Fruit fly (Drosophila melanogaster) whole organism, embryonic: ENCODE data around the gene CG32573.

Experiments used
- Adf1 ChIP-seq: fragments of 200-800 bp; sonication (Bioruptor generic); IDR thresholded peaks from 2 replicates; pipeline ENCODE4 v1.3.6; 2022; ENCODE audit warnings: missing biosample characterization, missing genetic modification characterization
- CG10267 ChIP-seq: fragments of 200-800 bp; sonication (Bioruptor generic); optimal IDR thresholded peaks from 2 replicates; lab custom pipeline; 2018; ENCODE audit warnings: missing biosample characterization, mild to moderate bottlenecking, missing genetic modification characterization, moderate library complexity
- CG10979 ChIP-seq: fragments of 200-800 bp; sonication (Bioruptor generic); optimal IDR thresholded peaks from 2 replicates; lab custom pipeline; 2018; ENCODE audit warnings: missing biosample characterization, mild to moderate bottlenecking, missing genetic modification characterization, moderate library complexity
- CG11085 ChIP-seq: fragments of 200-800 bp; sonication (Bioruptor generic); IDR thresholded peaks from 2 replicates; pipeline ENCODE4 v1.3.6; 2022; ENCODE audit warnings: missing biosample characterization, missing genetic modification characterization
- CG11696 ChIP-seq: fragments of 200-800 bp; sonication (Bioruptor generic); IDR thresholded peaks from 2 replicates; pipeline ENCODE4 v1.3.6; 2022; ENCODE audit warnings: missing biosample characterization, missing genetic modification characterization
- CG13287 ChIP-seq: fragments of 200-800 bp; sonication (Bioruptor generic); IDR thresholded peaks from 2 replicates; pipeline ENCODE4 v1.3.6; 2022; ENCODE audit warnings: missing biosample characterization, missing genetic modification characterization; ENCODE audit not compliant: partially characterized antibody
- CG13296 ChIP-seq: fragments of 200-800 bp; sonication (Bioruptor generic); optimal IDR thresholded peaks from 3 replicates; lab custom pipeline; 2018; ENCODE audit warnings: missing biosample characterization, mild to moderate bottlenecking, missing genetic modification characterization
- CG14441 ChIP-seq: fragments of 200-800 bp; sonication (Bioruptor generic); IDR thresholded peaks from 2 replicates; pipeline ENCODE4 v1.3.6; 2022; ENCODE audit warnings: missing biosample characterization, missing genetic modification characterization
- CG15269 ChIP-seq: fragments of 200-800 bp; sonication (Bioruptor generic); optimal IDR thresholded peaks from 2 replicates; lab custom pipeline; 2018; ENCODE audit warnings: missing biosample characterization, mild to moderate bottlenecking, missing genetic modification characterization, moderate library complexity
- CG15479 ChIP-seq: fragments of 200-800 bp; sonication (Bioruptor generic); optimal IDR thresholded peaks from 3 replicates; lab custom pipeline; 2019; ENCODE audit warnings: missing biosample characterization, mild to moderate bottlenecking, missing genetic modification characterization, moderate library complexity
- CG16779 ChIP-seq: fragments of 200-800 bp; sonication (Bioruptor generic); IDR thresholded peaks from 2 replicates; pipeline ENCODE4 v1.3.6; 2022; ENCODE audit warnings: missing biosample characterization, missing genetic modification characterization
- CG17612 ChIP-seq: fragments of 200-800 bp; sonication (Bioruptor generic); IDR thresholded peaks from 2 replicates; pipeline ENCODE4 v1.3.6; 2022; ENCODE audit warnings: missing biosample characterization, missing genetic modification characterization
- CG17912 ChIP-seq: fragments of 200-800 bp; sonication (Bioruptor generic); optimal IDR thresholded peaks from 2 replicates; lab custom pipeline; 2018; ENCODE audit warnings: missing biosample characterization, mild to moderate bottlenecking, missing genetic modification characterization
- CG18011 ChIP-seq: fragments of 200-800 bp; sonication (Bioruptor generic); optimal IDR thresholded peaks from 2 replicates; lab custom pipeline; 2017; ENCODE audit warnings: missing biosample characterization, missing genetic modification characterization, mild to moderate bottlenecking, moderate library complexity, missing genotype
- CG2129 ChIP-seq: fragments of 200-800 bp; sonication (Bioruptor generic); IDR thresholded peaks from 2 replicates; pipeline ENCODE4 v1.3.6; 2022; ENCODE audit warnings: missing biosample characterization, missing genetic modification characterization; ENCODE audit not compliant: partially characterized antibody
- CG31365 ChIP-seq: fragments of 200-800 bp; sonication (Bioruptor generic); optimal IDR thresholded peaks from 2 replicates; lab custom pipeline; 2018; ENCODE audit warnings: missing biosample characterization, mild to moderate bottlenecking, missing genetic modification characterization
- CG4617 ChIP-seq: fragments of 200-800 bp; sonication (Bioruptor generic); optimal IDR thresholded peaks from 3 replicates; lab custom pipeline; 2016; ENCODE audit warnings: missing biosample characterization, missing genetic modification characterization, borderline replicate concordance
- CG4707 ChIP-seq: fragments of 200-800 bp; sonication (Bioruptor generic); optimal IDR thresholded peaks from 2 replicates; lab custom pipeline; 2018; ENCODE audit warnings: missing biosample characterization, mild to moderate bottlenecking, missing genetic modification characterization, moderate library complexity
- CG5180 ChIP-seq: fragments of 200-800 bp; sonication (Bioruptor generic); optimal IDR thresholded peaks from 3 replicates; lab custom pipeline; 2017; ENCODE audit warnings: missing biosample characterization, missing genetic modification characterization, mild to moderate bottlenecking, moderate library complexity, missing genetic modification reagents
- CG6765 ChIP-seq: fragments of 200-800 bp; sonication (Bioruptor generic); optimal IDR thresholded peaks from 3 replicates; lab custom pipeline; 2017; ENCODE audit warnings: missing biosample characterization, mild to moderate bottlenecking, missing genetic modification characterization
- CHES-1-like ChIP-seq: fragments of 200-800 bp; sonication (Bioruptor generic); optimal IDR thresholded peaks from 2 replicates; lab custom pipeline; 2016; ENCODE audit warnings: missing biosample characterization, missing genetic modification characterization
- Dek ChIP-seq: fragments of 200-800 bp; sonication (Bioruptor generic); optimal IDR thresholded peaks from 3 replicates; lab custom pipeline; 2019; ENCODE audit warnings: missing biosample characterization, mild to moderate bottlenecking, missing genetic modification characterization, moderate library complexity
- HLH3B ChIP-seq: fragments of 200-800 bp; sonication (Bioruptor generic); IDR thresholded peaks from 2 replicates; pipeline ENCODE4 v1.3.6; 2022; ENCODE audit warnings: missing biosample characterization, missing genetic modification characterization
- HmgZ ChIP-seq: fragments of 200-800 bp; sonication (Bioruptor generic); optimal IDR thresholded peaks from 2 replicates; lab custom pipeline; 2018; ENCODE audit warnings: missing biosample characterization, mild to moderate bottlenecking, missing genetic modification characterization
- Hmx ChIP-seq: fragments of 200-800 bp; sonication (Bioruptor generic); optimal IDR thresholded peaks from 2 replicates; lab custom pipeline; 2016; ENCODE audit warnings: missing biosample characterization, missing genetic modification characterization
- Lhr ChIP-seq: fragments of 200-800 bp; sonication (Bioruptor generic); optimal IDR thresholded peaks from 3 replicates; lab custom pipeline; 2017; ENCODE audit warnings: mild to moderate bottlenecking, missing biosample characterization, missing genetic modification reagents, missing genetic modification characterization
- Side ChIP-seq: fragments of 200-800 bp; sonication (Bioruptor generic); optimal IDR thresholded peaks from 2 replicates; lab custom pipeline; 2016; ENCODE audit warnings: missing biosample characterization, missing genetic modification characterization
- Sin3A ChIP-seq: fragments of >200 bp; optimal IDR thresholded peaks from 2 replicates; lab custom pipeline; 2018
- Six4 ChIP-seq: fragments of 200-800 bp; sonication (Bioruptor generic); optimal IDR thresholded peaks from 2 replicates; lab custom pipeline; 2016; ENCODE audit warnings: missing biosample characterization, missing genetic modification characterization
- Vsx1 ChIP-seq: fragments of 200-800 bp; sonication (Bioruptor generic); optimal IDR thresholded peaks from 2 replicates; lab custom pipeline; 2017; ENCODE audit warnings: missing biosample characterization, mild to moderate bottlenecking, missing genetic modification characterization, missing genetic modification reagents
- aop ChIP-seq: fragments of 200-800 bp; sonication (Bioruptor generic); IDR thresholded peaks from 2 replicates; pipeline ENCODE4 v1.3.6; 2022; ENCODE audit warnings: missing biosample characterization, missing genetic modification characterization
- ap ChIP-seq: fragments of 200-800 bp; sonication (Bioruptor generic); IDR thresholded peaks from 2 replicates; pipeline ENCODE4 v1.3.6; 2022; ENCODE audit warnings: missing biosample characterization, missing genetic modification characterization
- ash1 ChIP-seq: fragments of 200-800 bp; sonication (Bioruptor generic); optimal IDR thresholded peaks from 2 replicates; lab custom pipeline; 2018; ENCODE audit warnings: missing biosample characterization, mild to moderate bottlenecking, missing genetic modification characterization
- fd102C ChIP-seq: fragments of 200-800 bp; sonication (Bioruptor generic); optimal IDR thresholded peaks from 2 replicates; lab custom pipeline; 2018; ENCODE audit warnings: missing biosample characterization, mild to moderate bottlenecking, missing genetic modification characterization, moderate library complexity
- fd64A ChIP-seq: fragments of 200-800 bp; sonication (Bioruptor generic); optimal IDR thresholded peaks from 3 replicates; lab custom pipeline; 2018; ENCODE audit warnings: missing biosample characterization, mild to moderate bottlenecking, missing genetic modification characterization
- ftz-f1 ChIP-seq: fragments of 200-800 bp; sonication (Bioruptor generic); optimal IDR thresholded peaks from 2 replicates; lab custom pipeline; 2016; ENCODE audit warnings: missing biosample characterization, missing genetic modification characterization
- gem ChIP-seq: fragments of 200-800 bp; sonication (Bioruptor generic); optimal IDR thresholded peaks from 2 replicates; lab custom pipeline; 2019; ENCODE audit warnings: missing biosample characterization, mild to moderate bottlenecking, missing genetic modification characterization, moderate library complexity
- maf-S ChIP-seq: fragments of 200-800 bp; sonication (Bioruptor generic); optimal IDR thresholded peaks from 2 replicates; lab custom pipeline; 2016; ENCODE audit warnings: missing biosample characterization, missing genetic modification characterization
- onecut ChIP-seq: fragments of 200-800 bp; sonication (Bioruptor generic); IDR thresholded peaks from 2 replicates; pipeline ENCODE4 v1.3.6; 2022; ENCODE audit warnings: missing biosample characterization, missing genetic modification characterization
- org-1 ChIP-seq: fragments of 200-800 bp; sonication (Bioruptor generic); optimal IDR thresholded peaks from 2 replicates; lab custom pipeline; 2017; ENCODE audit warnings: missing biosample characterization, missing genetic modification characterization
- pan ChIP-seq, 4 experiments: fragments of >200 bp in 3 of 4; fragments of 200-800 bp in 1 of 4; sonication (Bioruptor generic) in 1 of 4; optimal IDR thresholded peaks in 3 of 4; IDR thresholded peaks in 1 of 4; 2 replicates each; pipeline versions ENCODE4 v1.3.6 to Lab custom; 2017 to 2022; ENCODE audit warnings: missing biosample characterization in 2 of 4, missing genetic modification characterization in 2 of 4, mixed read lengths in 1 of 4
- peb ChIP-seq: fragments of 200-800 bp; sonication (Bioruptor generic); IDR thresholded peaks from 2 replicates; pipeline ENCODE4 v1.3.6; 2022; ENCODE audit warnings: missing biosample characterization, missing genetic modification characterization
- phol ChIP-seq: fragments of 200-800 bp; sonication (Bioruptor generic); optimal IDR thresholded peaks from 3 replicates; lab custom pipeline; 2018; ENCODE audit warnings: missing biosample characterization, mild to moderate bottlenecking, missing genetic modification characterization, moderate library complexity
- slou ChIP-seq: fragments of 200-800 bp; sonication (Bioruptor generic); optimal IDR thresholded peaks from 3 replicates; lab custom pipeline; 2016; ENCODE audit warnings: missing biosample characterization, missing genetic modification characterization
- sob ChIP-seq: fragments of 200-800 bp; sonication (Bioruptor generic); IDR thresholded peaks from 2 replicates; pipeline ENCODE4 v1.3.6; 2022; ENCODE audit warnings: missing biosample characterization, missing genetic modification characterization
- tgo ChIP-seq: fragments of 200-800 bp; sonication (Bioruptor generic); IDR thresholded peaks from 3 replicates; pipeline ENCODE4 v1.3.6; 2022; ENCODE audit warnings: missing biosample characterization, missing genetic modification characterization
- unc-4 ChIP-seq: fragments of 200-800 bp; sonication (Bioruptor generic); IDR thresholded peaks from 2 replicates; pipeline ENCODE4 v1.3.6; 2022; ENCODE audit warnings: missing biosample characterization, missing genetic modification characterization; ENCODE audit not compliant: partially characterized antibody
- wek ChIP-seq: fragments of 200-800 bp; sonication (Bioruptor generic); optimal IDR thresholded peaks from 3 replicates; lab custom pipeline; 2018; ENCODE audit warnings: missing biosample characterization, mild to moderate bottlenecking, missing genetic modification characterization, moderate library complexity
- zen2 ChIP-seq: fragments of 200-800 bp; sonication (Bioruptor generic); IDR thresholded peaks from 3 replicates; pipeline ENCODE4 v1.3.6; 2022; ENCODE audit warnings: missing biosample characterization, missing genetic modification characterization; ENCODE audit not compliant: partially characterized antibody
- zf30C ChIP-seq: fragments of 200-800 bp; sonication (Bioruptor generic); optimal IDR thresholded peaks from 3 replicates; lab custom pipeline; 2018; ENCODE audit warnings: missing biosample characterization, mild to moderate bottlenecking, missing genetic modification characterization

The CG32573 gene

DNA sequence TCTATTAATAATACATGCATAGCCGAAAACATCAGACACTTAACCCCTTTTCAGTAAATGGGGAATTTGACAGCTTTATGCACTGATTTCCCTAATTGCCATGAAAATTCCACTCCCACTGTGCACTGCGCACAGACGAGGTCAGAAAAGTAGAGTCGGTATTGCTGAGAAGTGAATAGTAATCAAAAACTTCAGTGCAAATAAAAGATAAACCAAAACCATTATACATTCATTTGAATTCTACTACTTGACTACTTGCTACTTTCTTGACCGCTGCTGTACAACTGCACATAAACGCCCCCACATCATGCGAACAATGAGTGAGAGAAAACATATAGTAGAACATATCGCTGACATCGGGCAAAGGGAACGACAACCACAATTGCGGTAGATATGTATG, 40.3 kb downstream of the CG32573 start (continued):
- peak; percentile 84 for TF ChIP-seq phol (tag; lab: Kevin White, UChicago)
- peak; percentile 45; the same call in 1 of the 2 replicates for TF ChIP-seq CG11085 (GFP tag; lab: Robert Waterston, UW)
- TF ChIP-seq aop (GFP tag; lab: Robert Waterston, UW) = peak; percentile 80
- peak; percentile 84 for TF ChIP-seq CG4707 (GFP tag; lab: Kevin White, UChicago)
- TF ChIP-seq Dek (tag; lab: Kevin White, UChicago) = peak; percentile 67
- peak; percentile 6 for TF ChIP-seq ash1 (GFP tag; lab: Kevin White, UChicago)
- TF ChIP-seq CG18011 = peak; percentile 46
- peak; percentile 67; the same call in 1 of the 2 replicates for TF ChIP-seq CG16779 (GFP tag; lab: Robert Waterston, UW)
- peak; percentile 97 for TF ChIP-seq CG11696 (GFP tag; lab: Robert Waterston, UW)
- peak; percentile 40 for TF ChIP-seq CG4617 (GFP tag; lab: Kevin White, UChicago)
- TF ChIP-seq CG13296 (GFP tag; lab: Kevin White, UChicago) = peak; percentile 61
- TF ChIP-seq CG14441 (GFP tag; lab: Robert Waterston, UW) = peak; percentile 89
- peak; percentile 83 for TF ChIP-seq Side (GFP tag; lab: Kevin White, UChicago)
- TF ChIP-seq CHES-1-like (GFP tag; lab: Kevin White, UChicago) = peak; percentile 69
- peak; percentile 86 for TF ChIP-seq HLH3B
- no peak for TF ChIP-seq CG2129 (GFP tag; lab: Robert Waterston, UW)
- peak; percentile 82 for TF ChIP-seq tgo
- TF ChIP-seq fd64A (GFP tag; lab: Kevin White, UChicago) = peak; percentile 74
- peak; percentile 82 for TF ChIP-seq Six4 (GFP tag; lab: Kevin White, UChicago)
- TF ChIP-seq CG17612 (GFP tag; lab: Robert Waterston, UW) = peak; percentile 49; the same call in 1 of the 2 replicates
- TF ChIP-seq peb (GFP tag; lab: Robert Waterston, UW) = peak; percentile 67
- peak; percentile 82 for TF ChIP-seq org-1 (GFP tag; lab: Kevin White, UChicago)
- peak; percentile 66 for TF ChIP-seq Lhr (GFP tag; lab: Kevin White, UChicago)
- TF ChIP-seq CG13287 = no peak
- TF ChIP-seq wek = peak; percentile 74
- no peak for TF ChIP-seq CG6765 (GFP tag; lab: Kevin White, UChicago)
- peak; percentile 83 for TF ChIP-seq sob (GFP tag; lab: Robert Waterston, UW)
- TF ChIP-seq onecut = peak; percentile 84
- no peak for TF ChIP-seq CG17912 (GFP tag; lab: Kevin White, UChicago)
- TF ChIP-seq CG15479 = no peak
- TF ChIP-seq Adf1 = no peak; the same call in 1 of the 2 replicates
- TF ChIP-seq CG10267 (tag; lab: Kevin White, UChicago) = peak; percentile 78
- TF ChIP-seq fd102C (GFP tag; lab: Kevin White, UChicago) = peak; percentile 25
- TF ChIP-seq HmgZ (tag; lab: Kevin White, UChicago) = peak; percentile 69
- no peak for TF ChIP-seq ftz-f1
- TF ChIP-seq Sin3A (lab: Kevin White, UChicago) = no peak
- peak; percentile 61 for TF ChIP-seq CG31365 (tag; lab: Kevin White, UChicago)
- peak; percentile 88 for TF ChIP-seq gem (tag; lab: Kevin White, UChicago)
- no peak for TF ChIP-seq unc-4 (GFP tag; lab: Robert Waterston, UW)
- TF ChIP-seq Vsx1 = peak; percentile 60
- no peak for TF ChIP-seq pan (optimal IDR thresholded peaks at IDR 0.05; lab: Kevin White, UChicago)
- peak in 1 of 2 experiments; percentile 88 for TF ChIP-seq pan (GFP tag; optimal IDR thresholded peaks at IDR 0.05 in 1 of 2, IDR thresholded peaks at IDR 0.05 in 1 of 2)
- TF ChIP-seq zf30C (GFP tag; lab: Kevin White, UChicago) = no peak
- TF ChIP-seq maf-S (GFP tag; lab: Kevin White, UChicago) = peak; percentile 73
- peak; percentile 72 for TF ChIP-seq CG5180 (GFP tag; lab: Kevin White, UChicago)
- TF ChIP-seq ap (GFP tag; lab: Robert Waterston, UW) = peak; percentile 88
- peak; percentile 82 for TF ChIP-seq CG15269 (tag; lab: Kevin White, UChicago)
- peak; percentile 87 for TF ChIP-seq CG10979
- no peak for TF ChIP-seq zen2 (GFP tag; lab: Robert Waterston, UW)
- peak; percentile 63 for TF ChIP-seq slou (GFP tag; lab: Kevin White, UChicago)
- TF ChIP-seq Hmx (GFP tag; lab: Kevin White, UChicago) = no peak
